Worm (Caenorhabditis elegans) whole organism, early embryonic: ENCODE results near the gene ttr-15.

Source experiments
- F13C5.2 ChIP-seq: sonication (generic microtip); optimal IDR thresholded peaks from 2 replicates; lab custom pipeline; 2017; ENCODE audit warnings: mild to moderate bottlenecking, missing genetic modification characterization, inconsistent platforms, missing compliant biosample characterization
- aly-1 ChIP-seq: sonication (generic microtip); optimal IDR thresholded peaks from 2 replicates; lab custom pipeline; 2016; ENCODE audit warnings: missing genetic modification characterization, missing compliant biosample characterization
- ama-1 ChIP-seq: fragments of 150-350 bp; optimal IDR thresholded peaks from 2 replicates; lab custom pipeline; 2014
- ceh-13 ChIP-seq: fragments of 200-800 bp; sonication (Bioruptor generic); optimal IDR thresholded peaks from 2 replicates; lab custom pipeline; 2018; ENCODE audit warnings: mild to moderate bottlenecking, missing genetic modification characterization, missing compliant biosample characterization
- ceh-36 ChIP-seq: sonication (generic microtip); optimal IDR thresholded peaks from 2 replicates; lab custom pipeline; 2016; ENCODE audit warnings: missing genetic modification characterization, inconsistent platforms, missing compliant biosample characterization
- ets-7 ChIP-seq: sonication (generic microtip); optimal IDR thresholded peaks from 2 replicates; lab custom pipeline; 2016; ENCODE audit warnings: missing genotype, missing genetic modification characterization, missing compliant biosample characterization
- flt-1 ChIP-seq: fragments of 200-800 bp; sonication (Bioruptor generic); IDR thresholded peaks from 2 replicates; pipeline ENCODE4 v1.3.6; 2022; ENCODE audit warnings: missing genetic modification characterization, missing compliant biosample characterization
- hmg-4 ChIP-seq: fragments of 200-800 bp; sonication (Bioruptor generic); optimal IDR thresholded peaks from 2 replicates; lab custom pipeline; 2018; ENCODE audit warnings: mild to moderate bottlenecking, missing genetic modification characterization, missing compliant biosample characterization
- hnd-1 ChIP-seq: sonication (generic microtip); optimal IDR thresholded peaks from 2 replicates; lab custom pipeline; 2016; ENCODE audit warnings: missing genetic modification characterization, missing compliant biosample characterization
- pes-1 ChIP-seq: fragments of 200-800 bp; sonication (Bioruptor generic); IDR thresholded peaks from 2 replicates; pipeline ENCODE4 v1.3.6; 2022; ENCODE audit warnings: missing genetic modification reagents, missing genetic modification characterization, missing compliant biosample characterization
- scrt-1 ChIP-seq: fragments of 200-800 bp; sonication (Bioruptor generic); IDR thresholded peaks from 2 replicates; pipeline ENCODE4 v1.3.6; 2022; ENCODE audit warnings: missing genetic modification characterization, missing compliant biosample characterization
- sea-1 ChIP-seq: fragments of 200-800 bp; sonication (Bioruptor generic); conservative IDR thresholded peaks from 2 replicates; pipeline ENCODE4 v1.3.6; 2022; ENCODE audit warnings: missing genetic modification characterization, missing compliant biosample characterization
- tbx-11 ChIP-seq: fragments of 200-800 bp; sonication (Bioruptor generic); IDR thresholded peaks from 2 replicates; pipeline ENCODE4 v1.3.6; 2022; ENCODE audit warnings: missing genetic modification characterization, missing compliant biosample characterization
- tbx-37 ChIP-seq: fragments of 200-800 bp; sonication (Bioruptor generic); conservative IDR thresholded peaks from 2 replicates; pipeline ENCODE4 v1.3.6; 2022; ENCODE audit warnings: missing genetic modification reagents, missing genetic modification characterization, missing compliant biosample characterization
- tra-4 ChIP-seq: sonication (generic microtip); optimal IDR thresholded peaks from 2 replicates; lab custom pipeline; 2017; ENCODE audit warnings: missing genetic modification characterization, missing compliant biosample characterization

Gene ttr-15

ce11 chrIII:10383804-10384203 is 46.2 kb downstream of the ttr-15 start:
- TF ChIP-seq pes-1 (GFP tag; lab: Robert Waterston, UW) (no peak), flt-1 (GFP tag; lab: Robert Waterston, UW) (no peak), ceh-36 (tag; lab: Kevin White, UChicago) (no peak), hmg-4 (GFP tag; lab: Kevin White, UChicago) (no peak), ceh-13 (GFP tag; lab: Kevin White, UChicago) (no peak), ama-1 (lab: Kevin White, UChicago) (no peak), hnd-1 (tag; lab: Kevin White, UChicago) (no peak)

ce11 chrIII:10386476-10386875 is 48.8 kb downstream of the ttr-15 start, which contains the start of gene C38H2.3:
Gene C38H2.3 (minus strand): TSS chrIII:10386576.
- TF ChIP-seq hmg-4 (GFP tag; lab: Kevin White, UChicago) (no peak), ama-1 (lab: Kevin White, UChicago) (no peak), tbx-37 (GFP tag; lab: Robert Waterston, UW) (no peak), tra-4 (tag; lab: Kevin White, UChicago) (no peak), sea-1 (GFP tag; lab: Robert Waterston, UW) (no peak), aly-1 (no peak), tbx-11 (GFP tag; lab: Robert Waterston, UW) (no peak), F13C5.2 (tag; lab: Kevin White, UChicago) (no peak), scrt-1 (no peak), ceh-13 (GFP tag; lab: Kevin White, UChicago) (no peak), ets-7 (tag; lab: Kevin White, UChicago) (no peak), ceh-36 (tag; lab: Kevin White, UChicago) (no peak), pes-1 (GFP tag; lab: Robert Waterston, UW) (no peak), flt-1 (GFP tag; lab: Robert Waterston, UW) (no peak)
